Worm (Caenorhabditis elegans) whole organism, L1 larva: Measurements from ENCODE around the gene glr-4.

Experiments used
- C04F5.9 ChIP-seq: sonication (generic microtip); optimal IDR thresholded peaks from 2 replicates; lab custom pipeline; 2016; ENCODE audit warnings: missing genetic modification characterization, missing compliant biosample characterization
- C34B4.2 ChIP-seq: sonication (generic microtip); optimal IDR thresholded peaks from 2 replicates; lab custom pipeline; 2017; ENCODE audit warnings: mild to moderate bottlenecking, missing genetic modification characterization, missing compliant biosample characterization
- F16B12.6 ChIP-seq: fragments of 150-350 bp; optimal IDR thresholded peaks from 2 replicates; lab custom pipeline; 2014; ENCODE audit warnings: missing biosample characterization, missing genetic modification characterization
- alr-1 ChIP-seq: fragments of 200-800 bp; sonication (Bioruptor generic); optimal IDR thresholded peaks from 2 replicates; lab custom pipeline; 2018; ENCODE audit warnings: borderline replicate concordance, mild to moderate bottlenecking, missing genetic modification characterization, missing compliant biosample characterization
- aly-2 ChIP-seq: fragments of 150-350 bp; optimal IDR thresholded peaks from 2 replicates; lab custom pipeline; 2014; ENCODE audit warnings: missing biosample characterization, missing genetic modification characterization
- ama-1 ChIP-seq: fragments of 150-350 bp; optimal IDR thresholded peaks from 2 replicates; lab custom pipeline; 2014
- ceh-63 ChIP-seq: fragments of 200-800 bp; sonication (Bioruptor generic); optimal IDR thresholded peaks from 2 replicates; lab custom pipeline; 2018; ENCODE audit warnings: mild to moderate bottlenecking, missing genetic modification characterization, missing compliant biosample characterization
- ceh-82 ChIP-seq, 3 experiments: fragments of 150-350 bp in 1 of 3; sonication (generic microtip) in 2 of 3; optimal IDR thresholded peaks; 2 replicates each; lab custom pipeline; 2014 to 2017; ENCODE audit warnings: missing biosample characterization in 3 of 3, missing genetic modification characterization in 3 of 3
- dpl-1 ChIP-seq, 3 experiments: fragments of 150-350 bp in 2 of 3; sonication (generic microtip) in 1 of 3; optimal IDR thresholded peaks; 2 replicates each; lab custom pipeline; 2014 to 2017; ENCODE audit warnings: missing biosample characterization in 3 of 3, missing genetic modification characterization in 3 of 3, missing genetic modification reagents in 3 of 3
- dsc-1 ChIP-seq: sonication (generic microtip); optimal IDR thresholded peaks from 2 replicates; lab custom pipeline; 2016; ENCODE audit warnings: mild to moderate bottlenecking, missing genetic modification characterization, missing compliant biosample characterization
- efl-1 ChIP-seq, 4 experiments: fragments of 150-350 bp; optimal IDR thresholded peaks in 3 of 4; peaks in 1 of 4; 1 replicate in 1 of 4; 2 replicates in 3 of 4; lab custom pipeline; 2014; ENCODE audit warnings: missing biosample characterization in 2 of 4, missing genetic modification characterization in 2 of 4, missing genetic modification reagents in 2 of 4
- efl-3 ChIP-seq: fragments of 200-800 bp; sonication (Bioruptor generic); optimal IDR thresholded peaks from 2 replicates; lab custom pipeline; 2018; ENCODE audit warnings: mild to moderate bottlenecking, missing genetic modification characterization, missing compliant biosample characterization
- egl-13 ChIP-seq: sonication (generic microtip); optimal IDR thresholded peaks from 2 replicates; lab custom pipeline; 2016; ENCODE audit warnings: missing genotype, missing genetic modification reagents, missing genetic modification characterization, missing compliant biosample characterization
- egl-27 ChIP-seq, 2 experiments: fragments of 150-350 bp in 1 of 2; sonication (generic microtip); optimal IDR thresholded peaks; 3 replicates each; lab custom pipeline; 2017 to 2018; ENCODE audit warnings: missing biosample characterization in 2 of 2, missing genetic modification characterization in 2 of 2, missing genetic modification reagents in 2 of 2
- elt-3 ChIP-seq, 6 experiments: fragments of 150-350 bp in 1 of 6; sonication (generic microtip); optimal IDR thresholded peaks; 2 replicates each; lab custom pipeline; 2017 to 2018; ENCODE audit warnings: missing biosample characterization in 6 of 6, missing genetic modification characterization in 6 of 6, inconsistent platforms in 1 of 6
- fkh-10 ChIP-seq: sonication (generic microtip); optimal IDR thresholded peaks from 2 replicates; lab custom pipeline; 2017; ENCODE audit warnings: missing biosample characterization, missing genetic modification reagents, missing genetic modification characterization
- hlh-4 ChIP-seq: sonication (generic microtip); optimal IDR thresholded peaks from 2 replicates; lab custom pipeline; 2016; ENCODE audit warnings: mild to moderate bottlenecking, missing genetic modification characterization, missing compliant biosample characterization
- jun-1 ChIP-seq: fragments of 150-350 bp; optimal IDR thresholded peaks from 2 replicates; lab custom pipeline; 2014; ENCODE audit warnings: missing biosample characterization, missing genetic modification reagents, missing genetic modification characterization
- lin-13 ChIP-seq: fragments of 150-350 bp; optimal IDR thresholded peaks from 2 replicates; lab custom pipeline; 2014; ENCODE audit warnings: missing biosample characterization, missing genetic modification reagents, missing genetic modification characterization
- lin-14 ChIP-seq: fragments of 200-800 bp; sonication (Bioruptor generic); optimal IDR thresholded peaks from 2 replicates; lab custom pipeline; 2018; ENCODE audit warnings: mild to moderate bottlenecking, missing genetic modification characterization, moderate library complexity, missing compliant biosample characterization
- lin-15B ChIP-seq: fragments of 150-350 bp; sonication (generic microtip); optimal IDR thresholded peaks from 3 replicates; lab custom pipeline; 2014; ENCODE audit warnings: missing biosample characterization, missing genetic modification characterization
- lin-35 ChIP-seq, 2 experiments: fragments of 150-350 bp; optimal IDR thresholded peaks; 2 replicates each; lab custom pipeline; 2014; ENCODE audit warnings: missing biosample characterization in 2 of 2, missing genetic modification characterization in 2 of 2, missing genetic modification reagents in 2 of 2
- lin-39 ChIP-seq: fragments of 150-350 bp; optimal IDR thresholded peaks from 2 replicates; lab custom pipeline; 2014; ENCODE audit warnings: missing biosample characterization, missing genetic modification reagents, missing genetic modification characterization
- lsy-2 ChIP-seq, 2 experiments: fragments of 150-350 bp; optimal IDR thresholded peaks; 2 replicates each; lab custom pipeline; 2014; ENCODE audit warnings: missing biosample characterization in 2 of 2, missing genetic modification characterization in 2 of 2
- mef-2 ChIP-seq: fragments of 150-350 bp; optimal IDR thresholded peaks from 2 replicates; lab custom pipeline; 2014; ENCODE audit warnings: missing biosample characterization, missing genetic modification characterization
- nhr-11 ChIP-seq: fragments of 150-350 bp; optimal IDR thresholded peaks from 2 replicates; lab custom pipeline; 2014; ENCODE audit warnings: missing biosample characterization, missing genetic modification characterization
- nhr-19 ChIP-seq: fragments of 200-800 bp; sonication (Bioruptor generic); conservative IDR thresholded peaks from 2 replicates; pipeline ENCODE4 v1.3.6; 2022; ENCODE audit warnings: missing genetic modification characterization, missing compliant biosample characterization
- nhr-20 ChIP-seq: sonication (generic microtip); optimal IDR thresholded peaks from 2 replicates; lab custom pipeline; 2016; ENCODE audit warnings: mild to moderate bottlenecking, missing genetic modification characterization, missing compliant biosample characterization
- nhr-28 ChIP-seq: fragments of 150-350 bp; optimal IDR thresholded peaks from 2 replicates; lab custom pipeline; 2014; ENCODE audit warnings: missing biosample characterization, missing genetic modification characterization
- nhr-71 ChIP-seq: sonication (generic microtip); optimal IDR thresholded peaks from 2 replicates; lab custom pipeline; 2016; ENCODE audit warnings: mild to moderate bottlenecking, missing genetic modification characterization, moderate library complexity, missing compliant biosample characterization
- nhr-76 ChIP-seq: sonication (generic microtip); optimal IDR thresholded peaks from 2 replicates; lab custom pipeline; 2017; ENCODE audit warnings: missing biosample characterization, missing genetic modification characterization
- nhr-77 ChIP-seq: fragments of 150-350 bp; optimal IDR thresholded peaks from 2 replicates; lab custom pipeline; 2014; ENCODE audit warnings: missing biosample characterization, missing genetic modification characterization
- nhr-90 ChIP-seq: sonication (generic microtip); optimal IDR thresholded peaks from 2 replicates; lab custom pipeline; 2016; ENCODE audit warnings: mild to moderate bottlenecking, missing genetic modification characterization, missing compliant biosample characterization; ENCODE audit not compliant: poor library complexity
- pag-3 ChIP-seq: sonication (generic microtip); optimal IDR thresholded peaks from 2 replicates; lab custom pipeline; 2017; ENCODE audit warnings: missing genetic modification characterization, mild to moderate bottlenecking, missing compliant biosample characterization, antibody characterized with exemption, borderline replicate concordance; ENCODE audit not compliant: insufficient read depth
- skn-1 ChIP-seq: fragments of 150-350 bp; optimal IDR thresholded peaks from 2 replicates; lab custom pipeline; 2014; ENCODE audit warnings: missing biosample characterization, missing genetic modification characterization
- tbx-2 ChIP-seq: sonication (generic microtip); optimal IDR thresholded peaks from 2 replicates; lab custom pipeline; 2016; ENCODE audit warnings: missing genetic modification characterization, missing compliant biosample characterization
- unc-30 ChIP-seq: sonication (generic microtip); optimal IDR thresholded peaks from 2 replicates; lab custom pipeline; 2017; ENCODE audit warnings: missing biosample characterization, missing genetic modification characterization
- unc-62 ChIP-seq: fragments of 150-350 bp; optimal IDR thresholded peaks from 2 replicates; lab custom pipeline; 2014; ENCODE audit warnings: missing biosample characterization, missing genetic modification reagents, missing genetic modification characterization
- unc-86 ChIP-seq: sonication (generic microtip); optimal IDR thresholded peaks from 2 replicates; lab custom pipeline; 2016; ENCODE audit warnings: missing genetic modification characterization, missing compliant biosample characterization
- zip-4 ChIP-seq: fragments of 200-800 bp; sonication (Bioruptor generic); optimal IDR thresholded peaks from 2 replicates; lab custom pipeline; 2018; ENCODE audit warnings: mild to moderate bottlenecking, missing genetic modification characterization, moderate library complexity, missing compliant biosample characterization
- ztf-11 ChIP-seq, 2 experiments: sonication (generic microtip); optimal IDR thresholded peaks; 2 replicates each; lab custom pipeline; 2016 to 2017; ENCODE audit warnings: missing genetic modification characterization in 2 of 2, missing biosample characterization in 1 of 2, missing compliant biosample characterization in 1 of 2

The glr-4 gene

DNA sequence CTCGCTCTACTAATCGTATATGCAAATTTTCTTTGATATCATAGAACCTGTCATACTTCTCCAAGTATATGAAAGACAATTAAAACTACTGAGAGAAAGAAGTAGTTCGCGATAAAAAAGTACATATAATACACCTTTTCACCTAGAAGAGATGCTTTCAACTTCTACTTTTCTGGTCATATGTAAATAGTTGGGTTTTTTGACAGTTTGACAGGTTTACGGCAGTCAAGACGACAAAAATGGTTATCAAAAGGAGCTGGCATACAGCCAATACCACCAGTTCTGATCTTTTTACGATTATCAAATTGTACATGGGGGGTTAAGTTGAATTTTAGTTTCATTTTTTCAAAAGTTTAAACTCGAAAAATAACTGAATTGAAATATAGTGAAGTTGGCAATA is 20.8 kb upstream of the glr-4 start:
- TF ChIP-seq efl-3 (GFP tag; lab: Kevin White, UChicago) = no peak

DNA sequence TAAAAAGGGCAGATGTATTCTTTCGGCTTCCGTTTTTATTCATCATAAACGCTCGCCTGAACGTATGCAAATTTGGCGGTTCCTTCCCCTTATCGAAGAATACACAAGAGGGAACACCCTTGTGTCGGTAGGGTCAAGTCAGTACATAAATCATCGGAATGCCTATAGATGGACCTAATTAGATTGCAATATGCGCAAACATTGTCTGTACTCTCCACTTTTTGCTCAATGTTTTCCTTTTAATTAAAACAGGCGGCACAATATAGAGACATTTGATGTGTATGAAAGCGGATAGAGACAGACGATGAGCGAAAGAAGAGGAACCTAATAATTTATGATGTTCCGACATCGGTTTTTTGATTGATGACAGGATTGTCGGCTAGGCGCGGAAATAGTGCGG is 20.1 kb upstream of the glr-4 start:
- TF ChIP-seq ama-1 (lab: Kevin White, UChicago) (no peak), zip-4 (no peak), tbx-2 (peak; percentile 49), alr-1 (tag; lab: Kevin White, UChicago) (no peak), efl-3 (GFP tag; lab: Kevin White, UChicago) (no peak), nhr-28 (no peak), nhr-76 (tag; lab: Kevin White, UChicago) (no peak), lin-13 (no peak), aly-2 (tag; lab: Kevin White, UChicago) (no peak), C04F5.9 (no peak), efl-1 (optimal IDR thresholded peaks at IDR 0.05; lab: Kevin White, UChicago) (no peak), efl-1 (GFP tag; optimal IDR thresholded peaks at IDR 0.05 in 1 of 2; lab: Kevin White, UChicago) (no peak), hlh-4 (tag; lab: Kevin White, UChicago) (no peak), dsc-1 (no peak), egl-27 (tag; optimal IDR thresholded peaks at IDR 0.05; lab: Kevin White, UChicago) (no peak), ceh-63 (GFP tag; lab: Kevin White, UChicago) (no peak), pag-3 (tag; lab: Kevin White, UChicago) (no peak), lsy-2 (tag; optimal IDR thresholded peaks at IDR 0.05; lab: Kevin White, UChicago) (no peak), nhr-77 (tag; lab: Kevin White, UChicago) (no peak), unc-86 (tag; lab: Kevin White, UChicago) (peak; percentile 50), ztf-11 (tag; optimal IDR thresholded peaks at IDR 0.05; lab: Kevin White, UChicago) (peak in 1 of 2 experiments; percentile 47), skn-1 (tag; lab: Kevin White, UChicago) (no peak)

DNA sequence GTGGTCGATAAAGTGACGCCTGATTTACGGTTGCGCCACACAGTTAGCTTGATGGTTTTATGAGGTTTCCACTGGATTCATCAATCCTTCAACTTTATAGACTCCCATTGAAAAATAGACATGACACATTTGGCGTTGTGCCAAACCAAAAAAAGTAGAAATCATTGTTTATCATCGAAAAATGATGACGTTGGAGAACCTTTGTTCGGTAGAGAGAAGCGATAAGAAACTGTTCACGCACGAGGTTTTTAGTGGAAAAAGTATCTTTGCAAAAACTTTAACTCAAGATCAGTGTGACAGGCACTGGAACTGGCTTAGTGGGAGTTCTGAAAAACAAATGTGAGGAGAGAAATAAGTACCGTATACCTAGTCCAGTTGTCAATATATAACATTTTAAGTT is 19.5 kb upstream of the glr-4 start:
- TF ChIP-seq unc-62 = no peak
- TF ChIP-seq ceh-63 (GFP tag; lab: Kevin White, UChicago) = no peak
- no peak for TF ChIP-seq nhr-11 (tag; lab: Kevin White, UChicago)
- TF ChIP-seq aly-2 (tag; lab: Kevin White, UChicago) = no peak
- TF ChIP-seq lin-35 (GFP tag; optimal IDR thresholded peaks at IDR 0.05; lab: Kevin White, UChicago) = no peak
- TF ChIP-seq lin-14 (GFP tag; lab: Kevin White, UChicago) = no peak
- no peak for TF ChIP-seq nhr-90 (tag; lab: Kevin White, UChicago)
- TF ChIP-seq nhr-19 (GFP tag; lab: Robert Waterston, UW) = no peak
- TF ChIP-seq ceh-82 (tag; optimal IDR thresholded peaks at IDR 0.05; lab: Kevin White, UChicago) = no peak
- TF ChIP-seq unc-30 (tag; lab: Kevin White, UChicago) = no peak
- no peak for TF ChIP-seq lin-15B
- TF ChIP-seq pag-3 (tag; lab: Kevin White, UChicago) = no peak
- TF ChIP-seq nhr-77 (tag; lab: Kevin White, UChicago) = no peak
- no peak for TF ChIP-seq F16B12.6 (tag; lab: Kevin White, UChicago)
- TF ChIP-seq nhr-20 (tag; lab: Kevin White, UChicago) = no peak

DNA sequence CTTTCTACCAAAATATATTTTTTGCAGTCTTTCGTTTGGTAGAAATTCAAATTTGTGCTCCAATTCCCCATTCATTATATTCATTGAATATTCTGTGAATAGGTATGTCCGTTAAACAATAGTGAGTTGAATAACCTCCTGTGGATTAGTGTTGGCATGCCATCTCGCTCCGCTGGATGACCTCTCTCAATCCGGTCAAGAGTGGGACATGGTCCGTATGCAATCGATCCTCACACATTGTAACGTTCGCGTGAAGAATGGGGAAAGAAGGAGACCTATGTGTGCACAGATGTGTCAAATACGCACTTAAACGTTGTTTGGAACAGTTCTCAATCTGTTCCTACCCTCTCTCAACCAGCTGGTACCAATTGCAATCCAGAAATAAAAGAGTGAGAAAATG is 19.1 kb upstream of the glr-4 start:
- TF ChIP-seq lin-39 (tag; lab: Kevin White, UChicago) (no peak), aly-2 (tag; lab: Kevin White, UChicago) (no peak), unc-62 (no peak), lin-13 (no peak), alr-1 (tag; lab: Kevin White, UChicago) (no peak), ceh-82 (tag; optimal IDR thresholded peaks at IDR 0.05; lab: Kevin White, UChicago) (no peak), fkh-10 (GFP tag; lab: Kevin White, UChicago) (no peak), mef-2 (tag; lab: Kevin White, UChicago) (no peak), pag-3 (tag; lab: Kevin White, UChicago) (no peak), elt-3 (tag; optimal IDR thresholded peaks at IDR 0.05; lab: Kevin White, UChicago) (no peak), lin-15B (no peak), egl-13 (no peak), efl-3 (GFP tag; lab: Kevin White, UChicago) (no peak), C34B4.2 (no peak), jun-1 (tag; lab: Kevin White, UChicago) (no peak), nhr-71 (tag; lab: Kevin White, UChicago) (no peak), dpl-1 (GFP tag; optimal IDR thresholded peaks at IDR 0.05; lab: Kevin White, UChicago) (no peak), nhr-20 (tag; lab: Kevin White, UChicago) (no peak), lin-14 (GFP tag; lab: Kevin White, UChicago) (no peak)
